Worm (Caenorhabditis elegans) whole organism, mixed stage, embryonic: ENCODE results near the gene tsn-1.

Experiments
- bed-3 ChIP-seq: fragments of 200-800 bp; sonication (Bioruptor generic); optimal IDR thresholded peaks from 3 replicates; lab custom pipeline; 2018; ENCODE audit warnings: mild to moderate bottlenecking, missing genetic modification characterization, moderate library complexity, missing compliant biosample characterization
- blmp-1 ChIP-seq: fragments of 150-350 bp; optimal IDR thresholded peaks from 2 replicates; lab custom pipeline; 2014; ENCODE audit warnings: missing biosample characterization, missing genetic modification characterization
- ceh-39 ChIP-seq: fragments of 150-350 bp; optimal IDR thresholded peaks from 2 replicates; lab custom pipeline; 2014; ENCODE audit warnings: missing biosample characterization, missing genetic modification characterization
- ceh-43 ChIP-seq: fragments of 200-800 bp; sonication (Bioruptor generic); optimal IDR thresholded peaks from 2 replicates; lab custom pipeline; 2018; ENCODE audit warnings: mild to moderate bottlenecking, missing genetic modification characterization, moderate library complexity, missing compliant biosample characterization
- ceh-83 ChIP-seq: fragments of 200-800 bp; sonication (Bioruptor generic); optimal IDR thresholded peaks from 2 replicates; lab custom pipeline; 2018; ENCODE audit warnings: mild to moderate bottlenecking, missing genetic modification characterization, missing compliant biosample characterization
- ces-1 ChIP-seq: fragments of 150-350 bp; optimal IDR thresholded peaks from 2 replicates; lab custom pipeline; 2014; ENCODE audit warnings: missing biosample characterization, missing genetic modification reagents, missing genetic modification characterization
- cnd-1 ChIP-seq: fragments of 200-800 bp; sonication (Bioruptor generic); optimal IDR thresholded peaks from 2 replicates; lab custom pipeline; 2018; ENCODE audit warnings: mild to moderate bottlenecking, missing genetic modification characterization, missing compliant biosample characterization
- drap-1 ChIP-seq: fragments of 200-800 bp; sonication (Bioruptor generic); optimal IDR thresholded peaks from 3 replicates; lab custom pipeline; 2018; ENCODE audit warnings: mild to moderate bottlenecking, missing genetic modification characterization, missing compliant biosample characterization
- elt-1 ChIP-seq: sonication (generic microtip); optimal IDR thresholded peaks from 2 replicates; lab custom pipeline; 2017; ENCODE audit warnings: missing genetic modification characterization, mild to moderate bottlenecking, missing compliant biosample characterization, antibody characterized with exemption, moderate library complexity, borderline replicate concordance; ENCODE audit not compliant: insufficient read depth
- elt-3 ChIP-seq: fragments of 150-350 bp; optimal IDR thresholded peaks from 2 replicates; lab custom pipeline; 2014; ENCODE audit warnings: missing biosample characterization, missing genetic modification characterization
- flh-1 ChIP-seq: fragments of 200-800 bp; sonication (Bioruptor generic); optimal IDR thresholded peaks from 2 replicates; lab custom pipeline; 2018; ENCODE audit warnings: mild to moderate bottlenecking, missing genetic modification characterization, moderate library complexity, missing compliant biosample characterization
- hlh-1 ChIP-seq: fragments of 150-350 bp; optimal IDR thresholded peaks from 2 replicates; lab custom pipeline; 2014; ENCODE audit warnings: missing biosample characterization, missing genetic modification reagents, missing genetic modification characterization
- lin-13 ChIP-seq: fragments of 150-350 bp; optimal IDR thresholded peaks from 2 replicates; lab custom pipeline; 2014; ENCODE audit warnings: missing biosample characterization, missing genetic modification characterization
- lin-32 ChIP-seq: fragments of 200-800 bp; sonication (Bioruptor generic); optimal IDR thresholded peaks from 2 replicates; lab custom pipeline; 2018; ENCODE audit warnings: mild to moderate bottlenecking, missing genetic modification characterization, missing compliant biosample characterization
- lsy-2 ChIP-seq: fragments of 150-350 bp; optimal IDR thresholded peaks from 2 replicates; lab custom pipeline; 2014; ENCODE audit warnings: missing biosample characterization, missing genetic modification characterization
- mab-5 ChIP-seq: fragments of 150-350 bp; optimal IDR thresholded peaks from 2 replicates; lab custom pipeline; 2014; ENCODE audit warnings: missing biosample characterization, missing genetic modification characterization
- mep-1 ChIP-seq: fragments of 150-350 bp; optimal IDR thresholded peaks from 2 replicates; lab custom pipeline; 2017; ENCODE audit warnings: missing biosample characterization, missing genetic modification reagents, missing genetic modification characterization, inconsistent platforms
- mls-2 ChIP-seq: sonication (generic microtip); optimal IDR thresholded peaks from 2 replicates; lab custom pipeline; 2016; ENCODE audit warnings: mild to moderate bottlenecking, missing genetic modification characterization, moderate library complexity, missing compliant biosample characterization
- nhr-12 ChIP-seq: fragments of 150-350 bp; optimal IDR thresholded peaks from 2 replicates; lab custom pipeline; 2014; ENCODE audit warnings: missing biosample characterization, missing genetic modification characterization
- nhr-2 ChIP-seq: fragments of 150-350 bp; optimal IDR thresholded peaks from 2 replicates; lab custom pipeline; 2014; ENCODE audit warnings: missing biosample characterization, missing genetic modification characterization
- nhr-237 ChIP-seq: fragments of 150-350 bp; optimal IDR thresholded peaks from 2 replicates; lab custom pipeline; 2014; ENCODE audit warnings: missing biosample characterization, missing genetic modification characterization
- nhr-28 ChIP-seq: fragments of 150-350 bp; optimal IDR thresholded peaks from 2 replicates; lab custom pipeline; 2014; ENCODE audit warnings: missing biosample characterization, missing genetic modification characterization
- nhr-76 ChIP-seq: sonication (generic microtip); optimal IDR thresholded peaks from 2 replicates; lab custom pipeline; 2017; ENCODE audit warnings: missing biosample characterization, missing genetic modification characterization
- pha-4 ChIP-seq: fragments of 150-350 bp; optimal IDR thresholded peaks from 2 replicates; lab custom pipeline; 2018; ENCODE audit warnings: missing biosample characterization, missing genetic modification reagents, missing genetic modification characterization
- sem-2 ChIP-seq: fragments of 200-800 bp; sonication (Bioruptor generic); optimal IDR thresholded peaks from 2 replicates; lab custom pipeline; 2018; ENCODE audit warnings: mild to moderate bottlenecking, missing genetic modification characterization, missing compliant biosample characterization
- snpc-4 ChIP-seq: fragments of 150-350 bp; optimal IDR thresholded peaks from 2 replicates; lab custom pipeline; 2014; ENCODE audit warnings: missing biosample characterization, missing genetic modification characterization
- sptf-1 ChIP-seq: sonication (generic microtip); optimal IDR thresholded peaks from 2 replicates; lab custom pipeline; 2017; ENCODE audit warnings: mild to moderate bottlenecking, missing genetic modification characterization, moderate library complexity, missing compliant biosample characterization
- unc-120 ChIP-seq: sonication (generic microtip); optimal IDR thresholded peaks from 2 replicates; lab custom pipeline; 2017; ENCODE audit warnings: missing genetic modification characterization, missing compliant biosample characterization; ENCODE audit not compliant: poor library complexity, severe bottlenecking
- unc-39 ChIP-seq: fragments of 150-350 bp; optimal IDR thresholded peaks from 2 replicates; lab custom pipeline; 2014; ENCODE audit warnings: missing biosample characterization, missing genetic modification characterization
- unc-62 ChIP-seq: fragments of 150-350 bp; optimal IDR thresholded peaks from 2 replicates; lab custom pipeline; 2014; ENCODE audit warnings: missing biosample characterization, missing genetic modification reagents, missing genetic modification characterization
- zip-8 ChIP-seq: fragments of 150-350 bp; optimal IDR thresholded peaks from 2 replicates; lab custom pipeline; 2014; ENCODE audit warnings: missing biosample characterization, missing genetic modification characterization

The tsn-1 gene

DNA sequence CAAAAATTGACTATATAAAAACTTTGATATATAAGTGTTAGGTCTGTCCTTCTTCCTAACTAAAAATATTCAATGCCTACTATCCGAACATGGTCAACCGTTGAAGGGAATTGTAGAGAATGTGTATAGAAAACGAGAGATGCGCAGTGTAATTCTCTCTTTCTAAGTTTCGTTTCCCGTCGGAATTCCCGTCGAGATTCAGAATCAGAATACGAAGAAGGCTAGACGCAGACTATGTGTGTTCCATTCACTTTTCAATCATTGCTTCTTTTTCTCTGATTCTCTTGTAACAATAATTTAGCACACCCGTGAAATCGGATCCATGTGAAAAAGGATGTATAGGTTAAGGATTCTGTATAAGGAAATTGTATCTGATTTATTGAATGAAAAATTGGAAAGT, 27.9 kb downstream of the tsn-1 start:
- TF ChIP-seq zip-8 (tag; lab: Kevin White, UChicago) = no peak
- TF ChIP-seq snpc-4 (tag; lab: Kevin White, UChicago) = no peak
- no peak for TF ChIP-seq mls-2 (tag; lab: Kevin White, UChicago)
- TF ChIP-seq blmp-1 (tag; lab: Kevin White, UChicago) = peak; percentile 84
- TF ChIP-seq mab-5 (tag; lab: Kevin White, UChicago) = no peak
- TF ChIP-seq unc-120 = no peak
- TF ChIP-seq, all 35 proteins: peak for 1

DNA sequence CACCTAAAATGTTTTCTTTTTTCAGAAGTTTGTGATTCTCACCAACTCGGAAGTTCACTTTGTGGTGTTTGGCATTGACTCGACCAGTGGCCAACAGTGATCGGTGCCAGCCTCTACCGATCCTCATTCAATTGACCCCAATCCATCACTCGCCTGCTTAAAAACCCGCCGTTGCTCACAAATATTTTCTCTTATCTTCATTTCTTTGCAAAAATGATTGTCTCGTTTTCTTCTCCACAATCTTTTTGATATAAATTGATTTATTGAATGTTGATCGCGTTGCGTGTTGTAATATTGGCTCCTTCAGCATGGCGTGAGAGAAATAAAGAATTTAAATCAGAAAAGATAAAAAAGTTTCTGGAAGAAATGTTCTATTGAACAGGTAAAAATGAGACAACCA, 30.0 kb downstream of the tsn-1 start:
- TF ChIP-seq mab-5 (tag; lab: Kevin White, UChicago) = peak; percentile 12
- TF ChIP-seq unc-62 (GFP tag; lab: Kevin White, UChicago) = peak; percentile 2
- no peak for TF ChIP-seq hlh-1 (tag; lab: Kevin White, UChicago)
- TF ChIP-seq, all 35 proteins: peak for 2

DNA sequence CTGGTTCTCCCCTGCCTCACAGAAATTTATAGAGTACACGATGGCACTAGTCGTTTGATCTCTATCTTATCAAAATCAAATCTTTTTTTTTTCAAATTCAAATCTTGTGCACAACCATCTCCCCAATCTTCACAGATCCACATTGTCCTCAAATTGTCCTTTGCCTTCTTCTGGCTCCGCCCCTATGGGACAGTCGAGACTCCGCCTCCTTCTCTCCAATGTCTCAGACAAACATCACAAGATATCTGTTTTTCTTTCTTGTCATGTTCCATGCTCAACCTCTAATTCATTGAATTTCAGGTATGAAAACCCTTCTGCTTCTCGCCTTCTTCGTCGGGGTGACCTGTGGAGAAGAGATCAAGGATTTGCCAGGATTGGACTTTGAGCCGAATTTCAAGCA, 30.7 kb downstream of the tsn-1 start, which contains the start of gene ctsa-1.1:
Gene ctsa-1.1 (plus strand): TSS at position 301 of the 400 bp plus-strand sequence.
- TF ChIP-seq bed-3 (GFP tag; lab: Kevin White, UChicago) (no peak), sem-2 (GFP tag; lab: Kevin White, UChicago) (no peak), sptf-1 (no peak), mep-1 (tag; lab: Kevin White, UChicago) (no peak), zip-8 (tag; lab: Kevin White, UChicago) (no peak), lin-32 (GFP tag; lab: Kevin White, UChicago) (no peak), flh-1 (GFP tag; lab: Kevin White, UChicago) (no peak), unc-120 (no peak), cnd-1 (tag; lab: Kevin White, UChicago) (no peak), hlh-1 (tag; lab: Kevin White, UChicago) (no peak), nhr-12 (tag; lab: Kevin White, UChicago) (no peak), snpc-4 (tag; lab: Kevin White, UChicago) (no peak), ces-1 (GFP tag; lab: Kevin White, UChicago) (no peak), ceh-43 (GFP tag; lab: Kevin White, UChicago) (no peak)

DNA sequence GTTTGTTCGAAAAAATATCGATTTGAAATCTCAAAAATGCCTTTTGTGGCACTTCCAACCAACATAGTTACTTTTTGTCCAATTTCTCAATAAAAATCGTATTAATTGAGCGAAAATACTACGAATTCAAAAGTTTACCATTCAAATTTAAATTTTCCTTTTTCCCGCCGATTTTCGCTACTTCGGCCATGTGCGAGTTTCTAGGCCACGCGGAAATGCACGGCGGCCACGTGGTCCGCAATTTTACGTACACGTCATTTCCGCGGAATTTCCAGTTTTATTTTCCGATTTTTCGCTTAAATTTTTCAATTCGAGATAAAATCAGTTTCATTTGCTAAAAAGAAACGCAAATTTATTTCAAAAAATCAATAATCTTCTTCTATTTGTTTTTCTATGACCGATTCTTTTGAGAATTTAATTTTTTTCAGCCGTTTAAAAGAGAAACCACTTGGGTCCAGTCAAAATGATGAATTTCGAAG, 33.4 kb downstream of the tsn-1 start, which contains the start of gene eas-1:
Gene eas-1 (plus strand): TSS at position 429 of the 479 bp plus-strand sequence.
- TF ChIP-seq nhr-237 = peak; percentile 45
- peak; percentile 31 for TF ChIP-seq mls-2 (tag; lab: Kevin White, UChicago)
- TF ChIP-seq lsy-2 (tag; lab: Kevin White, UChicago) = peak; percentile 64
- TF ChIP-seq pha-4 = peak; percentile 46
- peak; percentile 12 for TF ChIP-seq ces-1 (GFP tag; lab: Kevin White, UChicago)
- peak; percentile 68 for TF ChIP-seq mep-1 (tag; lab: Kevin White, UChicago)
- TF ChIP-seq drap-1 = peak; percentile 18
- peak; percentile 25 for TF ChIP-seq lin-32 (GFP tag; lab: Kevin White, UChicago)
- TF ChIP-seq lin-13 = peak; percentile 38
- no peak for TF ChIP-seq snpc-4 (tag; lab: Kevin White, UChicago)
- TF ChIP-seq elt-3 = no peak
- no peak for TF ChIP-seq ceh-83 (GFP tag; lab: Kevin White, UChicago)
- TF ChIP-seq ceh-43 (GFP tag; lab: Kevin White, UChicago) = no peak
- peak; percentile 43 for TF ChIP-seq sptf-1
- TF ChIP-seq unc-39 = no peak

DNA sequence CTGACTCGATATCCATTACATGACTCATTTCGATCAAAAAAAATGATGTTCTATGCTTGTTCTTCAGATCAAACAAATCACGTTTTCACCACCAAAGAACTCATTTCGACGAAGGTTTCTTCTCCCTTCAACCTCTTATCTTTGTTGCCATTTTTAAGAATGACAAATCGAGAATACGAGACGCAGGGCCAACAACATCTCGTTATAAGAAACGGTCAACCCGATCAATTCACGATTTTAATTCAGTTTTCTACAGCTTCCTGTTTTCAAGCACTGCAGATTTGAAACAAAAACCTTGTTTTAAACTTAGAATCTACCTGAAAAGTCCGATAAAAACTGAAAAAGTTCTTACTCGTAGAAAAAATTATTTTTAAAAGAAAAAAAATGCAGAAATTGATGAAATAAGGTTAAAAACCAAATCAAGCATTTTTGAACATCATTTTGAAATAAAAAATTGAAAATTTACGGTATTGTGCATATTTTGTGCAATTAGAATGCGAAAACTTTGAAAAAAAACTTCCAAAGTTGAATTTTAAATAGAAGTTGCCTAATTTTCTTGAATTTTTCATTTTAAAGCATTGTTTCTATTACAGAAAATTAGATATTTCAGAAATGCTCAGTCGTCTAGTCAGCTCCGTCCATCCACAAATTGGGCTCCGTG, 35.0 kb downstream of the tsn-1 start, which contains the start of gene acs-11:
Gene acs-11 (plus strand): TSS at position 611 of the 661 bp plus-strand sequence.
- TF ChIP-seq mep-1 (tag; lab: Kevin White, UChicago) = no peak
- no peak for TF ChIP-seq flh-1 (GFP tag; lab: Kevin White, UChicago)
- TF ChIP-seq bed-3 (GFP tag; lab: Kevin White, UChicago) = no peak
- no peak for TF ChIP-seq ceh-39 (tag; lab: Kevin White, UChicago)
- no peak for TF ChIP-seq zip-8 (tag; lab: Kevin White, UChicago)

DNA sequence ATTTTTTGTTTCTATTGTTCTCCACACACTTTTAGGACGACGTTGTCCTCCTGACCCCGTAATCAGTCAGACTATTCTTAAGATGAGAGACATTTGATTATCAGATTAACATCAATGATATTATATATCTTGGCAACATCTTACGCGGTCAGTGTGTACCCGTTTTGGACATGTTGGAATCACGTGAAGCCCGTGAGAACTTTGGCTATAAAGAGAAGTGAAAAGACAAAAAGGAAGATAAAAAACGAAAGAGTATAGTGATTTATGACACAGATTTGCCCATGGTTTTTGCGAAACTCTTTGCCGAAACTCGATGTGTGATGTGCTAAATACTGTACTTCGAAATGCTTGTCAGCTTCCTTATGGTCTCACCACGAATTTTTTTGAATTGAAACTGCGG, 38.7 kb downstream of the tsn-1 start:
- TF ChIP-seq nhr-237 (no peak), nhr-76 (tag; lab: Kevin White, UChicago) (no peak), lin-13 (no peak), zip-8 (tag; lab: Kevin White, UChicago) (no peak), elt-3 (peak; percentile 25), lsy-2 (tag; lab: Kevin White, UChicago) (no peak), nhr-2 (no peak), sem-2 (GFP tag; lab: Kevin White, UChicago) (no peak), nhr-28 (tag; lab: Kevin White, UChicago) (no peak), unc-39 (no peak), unc-120 (no peak), snpc-4 (tag; lab: Kevin White, UChicago) (no peak), unc-62 (GFP tag; lab: Kevin White, UChicago) (no peak), elt-1 (peak; percentile 29), nhr-12 (tag; lab: Kevin White, UChicago) (no peak)
